Worm (Caenorhabditis elegans) whole organism, L1 larva: Measurements from ENCODE around the gene F26D11.13.

Experiments
- efl-3 ChIP-seq: fragments of 200-800 bp; sonication (Bioruptor generic); optimal IDR thresholded peaks from 2 replicates; lab custom pipeline; 2018; ENCODE audit warnings: mild to moderate bottlenecking, missing genetic modification characterization, missing compliant biosample characterization
- nhr-28 ChIP-seq: fragments of 150-350 bp; optimal IDR thresholded peaks from 2 replicates; lab custom pipeline; 2014; ENCODE audit warnings: missing biosample characterization, missing genetic modification characterization

- TF ChIP-seq nhr-28 (no peak), efl-3 (GFP tag; lab: Kevin White, UChicago) (no peak)
Measured at ce11 chrV:7943568-7943967, 10.9 kb downstream of the F26D11.13 start, which contains the start of gene Y97E10B.1.
